Worm (Caenorhabditis elegans): ENCODE results near the gene ZK105.12.
A peak's percentile ranks its signal among the peaks of the same experiment; 100 is the strongest.

DNA sequence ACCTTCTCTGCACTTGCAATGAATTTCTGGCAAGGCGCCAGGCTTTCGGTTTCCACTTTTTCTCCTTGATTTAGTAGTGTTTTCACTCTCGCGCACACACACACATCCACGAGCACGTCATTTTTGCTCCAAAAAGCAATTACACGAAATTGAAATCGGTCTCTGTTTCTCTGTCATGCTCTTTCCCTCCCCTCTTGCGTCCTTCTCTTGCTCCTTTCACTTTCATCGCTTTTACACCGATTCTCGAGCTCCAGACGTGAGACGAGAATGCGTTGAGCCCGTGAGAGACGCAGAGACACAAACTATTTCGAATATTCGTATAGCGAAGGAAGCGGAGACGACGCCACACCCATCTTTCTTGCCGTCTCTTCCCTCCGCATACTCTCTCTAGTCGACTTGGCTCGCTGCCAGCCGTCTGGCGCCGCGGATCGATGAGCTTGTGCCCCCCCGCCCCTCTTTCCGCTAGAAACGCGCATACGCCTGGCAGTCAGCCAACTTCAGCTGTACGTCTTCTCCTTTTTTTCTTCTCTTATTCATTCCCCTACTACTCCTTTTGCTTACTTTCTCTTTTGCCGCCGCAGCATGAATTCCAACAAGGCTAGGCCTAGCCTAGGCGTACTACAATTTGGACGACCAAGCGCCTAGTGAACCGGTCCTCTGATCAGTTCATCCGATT, 12.2 kb upstream of the ZK105.12 start:
- TF ChIP-seq unc-130 (GFP tag; optimal IDR thresholded peaks at IDR 0.05) (no peak), ama-1 (optimal IDR thresholded peaks at IDR 0.05) (no peak), ama-1 (GFP tag; optimal IDR thresholded peaks at IDR 0.05) (no peak), ztf-18 (tag; optimal IDR thresholded peaks at IDR 0.05) (no peak), F55B11.4 (tag; optimal IDR thresholded peaks at IDR 0.05; ENCODE audit: borderline replicate concordance, insufficient read depth) (no peak), athp-1 (tag; optimal IDR thresholded peaks at IDR 0.05) (peak; percentile 22), snpc-4 (GFP tag; optimal IDR thresholded peaks at IDR 0.05) (no peak), snpc-4 (tag; optimal IDR thresholded peaks at IDR 0.05) (peak in 2 of 4 experiments; percentile 22 to 54), zfh-2 (GFP tag; conservative IDR thresholded peaks at IDR 0.05) (peak; percentile 99), ets-4 (GFP tag; optimal IDR thresholded peaks at IDR 0.05) (no peak), mcd-1 (GFP tag; IDR thresholded peaks at IDR 0.05) (peak; percentile 67), sdz-38 (tag; optimal IDR thresholded peaks at IDR 0.05) (no peak), hlh-26 (GFP tag; conservative IDR thresholded peaks at IDR 0.05) (no peak), let-526 (GFP tag; IDR thresholded peaks at IDR 0.05) (no peak), cebp-1 (GFP tag; IDR thresholded peaks at IDR 0.05) (no peak), cebp-1 (tag; optimal IDR thresholded peaks at IDR 0.05) (peak; percentile 80)

Data from whole organism, young adult.